Fruit fly (Drosophila melanogaster) whole organism, embryonic: Measurements from ENCODE around the gene spg.

Source experiments
- BEAF-32 ChIP-seq: fragments of 200-800 bp; sonication (Bioruptor generic); optimal IDR thresholded peaks from 3 replicates; lab custom pipeline; 2017; ENCODE audit warnings: missing biosample characterization, missing genetic modification characterization, mild to moderate bottlenecking, moderate library complexity, missing genetic modification reagents
- CG10959 ChIP-seq: fragments of 200-800 bp; sonication (Bioruptor generic); IDR thresholded peaks from 2 replicates; pipeline ENCODE4 v1.3.6; 2022; ENCODE audit warnings: missing biosample characterization, missing genetic modification characterization
- CG11504 ChIP-seq: fragments of 200-800 bp; sonication (Bioruptor generic); optimal IDR thresholded peaks from 3 replicates; lab custom pipeline; 2019; ENCODE audit warnings: missing biosample characterization, mild to moderate bottlenecking, missing genetic modification characterization, moderate library complexity
- CG11723 ChIP-seq: fragments of 200-800 bp; sonication (Bioruptor generic); optimal IDR thresholded peaks from 2 replicates; lab custom pipeline; 2017; ENCODE audit warnings: missing biosample characterization, mild to moderate bottlenecking, missing genetic modification characterization
- CG13123 ChIP-seq: fragments of 200-800 bp; sonication (Bioruptor generic); optimal IDR thresholded peaks from 2 replicates; lab custom pipeline; 2016; ENCODE audit warnings: missing biosample characterization, missing genetic modification characterization
- CG15479 ChIP-seq: fragments of 200-800 bp; sonication (Bioruptor generic); optimal IDR thresholded peaks from 3 replicates; lab custom pipeline; 2019; ENCODE audit warnings: missing biosample characterization, mild to moderate bottlenecking, missing genetic modification characterization, moderate library complexity
- CG17328 ChIP-seq: fragments of 200-800 bp; sonication (Bioruptor generic); IDR thresholded peaks from 2 replicates; pipeline ENCODE4 v1.3.6; 2022; ENCODE audit warnings: missing biosample characterization, missing genetic modification characterization
- CG18262 ChIP-seq: fragments of 200-800 bp; optimal IDR thresholded peaks from 3 replicates; lab custom pipeline; 2019; ENCODE audit warnings: missing biosample characterization, mild to moderate bottlenecking, missing genetic modification characterization, moderate library complexity
- CG3407 ChIP-seq: fragments of 200-800 bp; sonication (Bioruptor generic); optimal IDR thresholded peaks from 2 replicates; lab custom pipeline; 2018; ENCODE audit warnings: missing biosample characterization, mild to moderate bottlenecking, missing genetic modification characterization
- CG43689 ChIP-seq: fragments of 200-800 bp; sonication (Bioruptor generic); IDR thresholded peaks from 2 replicates; pipeline ENCODE4 v1.3.6; 2022; ENCODE audit warnings: missing biosample characterization, missing genetic modification characterization
- CG5180 ChIP-seq: fragments of 200-800 bp; sonication (Bioruptor generic); optimal IDR thresholded peaks from 3 replicates; lab custom pipeline; 2017; ENCODE audit warnings: missing biosample characterization, missing genetic modification characterization, mild to moderate bottlenecking, moderate library complexity, missing genetic modification reagents
- CG6689 ChIP-seq: fragments of 200-800 bp; sonication (Bioruptor generic); IDR thresholded peaks from 2 replicates; pipeline ENCODE4 v1.3.6; 2022; ENCODE audit warnings: missing biosample characterization, missing genetic modification characterization
- CG7357 ChIP-seq: fragments of 200-800 bp; sonication (Bioruptor generic); IDR thresholded peaks from 3 replicates; pipeline ENCODE4 v1.3.6; 2022; ENCODE audit warnings: missing biosample characterization, missing genetic modification characterization
- CG8359 ChIP-seq: fragments of 200-800 bp; sonication (Bioruptor generic); optimal IDR thresholded peaks from 2 replicates; lab custom pipeline; 2017; ENCODE audit warnings: missing biosample characterization, mild to moderate bottlenecking, missing genetic modification characterization, borderline replicate concordance
- CG9215 ChIP-seq: fragments of 200-800 bp; sonication (Bioruptor generic); IDR thresholded peaks from 2 replicates; pipeline ENCODE4 v1.3.6; 2022; ENCODE audit warnings: missing biosample characterization, missing genetic modification characterization
- CG9932 ChIP-seq: fragments of 200-800 bp; sonication (Bioruptor generic); IDR thresholded peaks from 2 replicates; pipeline ENCODE4 v1.3.6; 2022; ENCODE audit warnings: missing biosample characterization, missing genetic modification characterization
- CTCF ChIP-seq: fragments of 200-800 bp; sonication (Bioruptor generic); optimal IDR thresholded peaks from 2 replicates; lab custom pipeline; 2017; ENCODE audit warnings: missing biosample characterization, mild to moderate bottlenecking, missing genetic modification characterization, moderate library complexity
- D19A ChIP-seq: fragments of 200-800 bp; optimal IDR thresholded peaks from 3 replicates; lab custom pipeline; 2019; ENCODE audit warnings: missing biosample characterization, mild to moderate bottlenecking, missing genetic modification characterization, moderate library complexity
- Dip2 ChIP-seq: fragments of 200-800 bp; sonication (Bioruptor generic); IDR thresholded peaks from 2 replicates; pipeline ENCODE4 v1.3.6; 2022; ENCODE audit warnings: missing biosample characterization, missing genetic modification characterization
- Fer1 ChIP-seq: fragments of 200-800 bp; sonication (Bioruptor generic); optimal IDR thresholded peaks from 2 replicates; lab custom pipeline; 2017; ENCODE audit warnings: missing biosample characterization, mild to moderate bottlenecking, missing genetic modification characterization
- Hr51 ChIP-seq, 2 experiments: fragments of 200-800 bp; sonication (Bioruptor generic); optimal IDR thresholded peaks; 2 replicates in 1 of 2; 3 replicates in 1 of 2; lab custom pipeline; 2016 to 2018; ENCODE audit warnings: missing biosample characterization in 2 of 2, missing genetic modification characterization in 2 of 2, mild to moderate bottlenecking in 1 of 2, moderate library complexity in 1 of 2
- Med ChIP-seq: fragments of 200-800 bp; sonication (Bioruptor generic); peaks from one replicate; lab custom pipeline; 2016; ENCODE audit warnings: missing biosample characterization, missing genetic modification characterization, mild to moderate bottlenecking, inconsistent platforms, moderate library complexity
- Mes4 ChIP-seq: fragments of 200-800 bp; sonication (Bioruptor generic); optimal IDR thresholded peaks from 2 replicates; lab custom pipeline; 2016; ENCODE audit warnings: missing biosample characterization, missing genetic modification characterization
- NC2α ChIP-seq: fragments of 200-800 bp; sonication (Bioruptor generic); optimal IDR thresholded peaks from 2 replicates; lab custom pipeline; 2016; ENCODE audit warnings: missing biosample characterization, missing genetic modification characterization
- Optix ChIP-seq: fragments of 200-800 bp; sonication (Bioruptor generic); IDR thresholded peaks from 3 replicates; pipeline ENCODE4 v1.3.6; 2022; ENCODE audit warnings: missing biosample characterization, missing genetic modification characterization
- Pdp1 ChIP-seq, 2 experiments: fragments of 200-800 bp; sonication (Bioruptor generic); optimal IDR thresholded peaks; 3 replicates each; lab custom pipeline; 2016; ENCODE audit warnings: missing biosample characterization in 2 of 2, missing genetic modification characterization in 2 of 2, mild to moderate bottlenecking in 1 of 2, moderate library complexity in 1 of 2
- Scr ChIP-seq: fragments of 200-800 bp; sonication (Bioruptor generic); IDR thresholded peaks from 2 replicates; pipeline ENCODE4 v1.3.6; 2022; ENCODE audit warnings: missing biosample characterization, missing genetic modification characterization; ENCODE audit not compliant: partially characterized antibody
- ase ChIP-seq: fragments of 200-800 bp; sonication (Bioruptor generic); IDR thresholded peaks from 3 replicates; pipeline ENCODE4 v1.3.6; 2022; ENCODE audit warnings: missing biosample characterization, missing genetic modification characterization
- bigmax ChIP-seq: fragments of 200-800 bp; sonication (Bioruptor generic); optimal IDR thresholded peaks from 2 replicates; lab custom pipeline; 2018; ENCODE audit warnings: missing biosample characterization, mild to moderate bottlenecking, missing genetic modification characterization
- crol ChIP-seq: fragments of 200-800 bp; sonication (Bioruptor generic); IDR thresholded peaks from 2 replicates; pipeline ENCODE4 v1.3.6; 2022; ENCODE audit warnings: missing biosample characterization, missing genetic modification characterization
- da ChIP-seq: fragments of 200-800 bp; sonication (Bioruptor generic); optimal IDR thresholded peaks from 2 replicates; lab custom pipeline; 2016; ENCODE audit warnings: missing biosample characterization, missing genetic modification characterization
- ftz-f1 ChIP-seq: fragments of 200-800 bp; sonication (Bioruptor generic); optimal IDR thresholded peaks from 2 replicates; lab custom pipeline; 2016; ENCODE audit warnings: missing biosample characterization, missing genetic modification characterization
- gt ChIP-seq: fragments of 200-800 bp; sonication (Bioruptor generic); IDR thresholded peaks from 2 replicates; pipeline ENCODE4 v1.3.6; 2022; ENCODE audit warnings: missing biosample characterization, missing genetic modification characterization
- ham ChIP-seq: fragments of 200-800 bp; sonication (Bioruptor generic); IDR thresholded peaks from 2 replicates; pipeline ENCODE4 v1.3.6; 2022; ENCODE audit warnings: missing biosample characterization, missing genetic modification characterization
- kah ChIP-seq: fragments of 200-800 bp; sonication (Bioruptor generic); optimal IDR thresholded peaks from 2 replicates; lab custom pipeline; 2018; ENCODE audit warnings: missing biosample characterization, mild to moderate bottlenecking, missing genetic modification characterization
- lab ChIP-seq: fragments of 200-800 bp; sonication (Bioruptor generic); optimal IDR thresholded peaks from 3 replicates; lab custom pipeline; 2017; ENCODE audit warnings: missing biosample characterization, missing genetic modification characterization, mild to moderate bottlenecking, moderate library complexity, missing genetic modification reagents
- mld ChIP-seq: fragments of 200-800 bp; sonication (Bioruptor generic); IDR thresholded peaks from 3 replicates; pipeline ENCODE4 v1.3.6; 2022; ENCODE audit warnings: missing biosample characterization, missing genetic modification characterization; ENCODE audit not compliant: partially characterized antibody
- pan ChIP-seq, 4 experiments: fragments of >200 bp in 3 of 4; fragments of 200-800 bp in 1 of 4; sonication (Bioruptor generic) in 1 of 4; optimal IDR thresholded peaks in 3 of 4; IDR thresholded peaks in 1 of 4; 2 replicates each; pipeline versions ENCODE4 v1.3.6 to Lab custom; 2017 to 2022; ENCODE audit warnings: missing biosample characterization in 2 of 4, missing genetic modification characterization in 2 of 4, mixed read lengths in 1 of 4
- stwl ChIP-seq: fragments of 200-800 bp; sonication (Bioruptor generic); optimal IDR thresholded peaks from 3 replicates; lab custom pipeline; 2018; ENCODE audit warnings: missing biosample characterization, mild to moderate bottlenecking, missing genetic modification characterization, moderate library complexity
- tap ChIP-seq: fragments of 200-800 bp; optimal IDR thresholded peaks from 3 replicates; lab custom pipeline; 2019; ENCODE audit warnings: missing biosample characterization, mild to moderate bottlenecking, missing genetic modification characterization, moderate library complexity
- tgo ChIP-seq: fragments of 200-800 bp; sonication (Bioruptor generic); IDR thresholded peaks from 3 replicates; pipeline ENCODE4 v1.3.6; 2022; ENCODE audit warnings: missing biosample characterization, missing genetic modification characterization
- tll ChIP-seq, 2 experiments: fragments of 200-800 bp in 1 of 2; fragments of >200 bp in 1 of 2; sonication (Bioruptor generic) in 1 of 2; optimal IDR thresholded peaks; 2 replicates each; lab custom pipeline; 2017 to 2019; ENCODE audit warnings: missing biosample characterization in 2 of 2, missing genetic modification characterization in 2 of 2, mild to moderate bottlenecking in 1 of 2, moderate library complexity in 1 of 2
- trem ChIP-seq: fragments of 200-800 bp; optimal IDR thresholded peaks from 3 replicates; lab custom pipeline; 2019; ENCODE audit warnings: missing biosample characterization, mild to moderate bottlenecking, missing genetic modification characterization, moderate library complexity

Gene spg

DNA sequence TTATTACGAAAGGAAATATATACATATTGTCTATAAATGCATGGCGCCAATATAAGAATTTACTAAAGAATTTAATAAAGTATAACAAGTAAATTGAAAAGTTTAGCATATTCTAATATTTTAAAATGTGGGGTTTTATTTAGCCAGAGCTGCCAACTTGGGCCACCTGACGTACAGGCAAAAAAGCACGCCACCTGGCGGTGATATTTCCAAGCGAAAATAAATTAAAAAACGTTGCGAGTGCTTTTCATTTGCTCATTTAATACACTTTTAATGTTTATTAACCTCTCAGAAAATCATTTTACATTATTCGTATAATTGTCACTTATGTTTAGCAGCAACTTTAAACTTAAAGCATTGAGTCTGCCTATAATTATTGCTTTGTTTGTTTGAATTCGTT, 25.3 kb downstream of the spg start:
- peak; percentile 83 for TF ChIP-seq Dip2 (GFP tag; lab: Robert Waterston, UW)
- TF ChIP-seq CTCF (GFP tag; lab: Kevin White, UChicago): peak; percentile 89
- TF ChIP-seq trem (tag; lab: Kevin White, UChicago): peak; percentile 93
- TF ChIP-seq tgo (GFP tag; lab: Robert Waterston, UW): no peak
- peak; percentile 71 for TF ChIP-seq stwl (tag; lab: Kevin White, UChicago)
- TF ChIP-seq Med (GFP tag; lab: Kevin White, UChicago): peak; percentile 24
- TF ChIP-seq CG3407 (GFP tag; lab: Kevin White, UChicago): no peak

DNA sequence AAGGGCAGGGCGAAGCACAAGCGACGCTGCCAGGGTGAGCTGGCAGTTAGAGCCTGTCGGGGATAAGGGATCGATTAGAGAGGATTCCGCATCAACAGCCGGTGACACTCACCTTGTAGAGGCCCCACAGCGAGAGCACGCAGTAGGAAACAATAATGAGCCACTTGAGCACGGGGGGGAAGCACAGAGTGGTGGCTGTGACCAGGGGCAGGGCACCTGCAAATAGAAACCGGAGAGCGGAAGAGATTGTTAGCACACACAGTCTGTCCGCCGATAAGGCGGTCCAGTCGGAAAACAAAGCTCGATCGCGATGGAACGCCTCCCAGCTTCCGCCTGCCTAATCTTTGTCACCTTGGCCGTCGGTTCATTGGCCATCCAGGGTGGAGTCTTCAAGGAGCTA, 27.5 kb downstream of the spg start, which contains the start of gene Nepl17:
Gene Nepl17 (plus strand): TSS at position 301 of the 400 bp plus-strand sequence.
- TF ChIP-seq BEAF-32: no peak
- 0 out of 3 replicates have a peak, but pooled peaks have one; percentile 5 for TF ChIP-seq Optix (GFP tag; lab: Robert Waterston, UW)
- TF ChIP-seq crol: peak; percentile 26; the same call in 1 of the 2 replicates
- peak; percentile 45 for TF ChIP-seq Med (GFP tag; lab: Kevin White, UChicago)
- TF ChIP-seq D19A (tag; lab: Kevin White, UChicago): no peak

DNA sequence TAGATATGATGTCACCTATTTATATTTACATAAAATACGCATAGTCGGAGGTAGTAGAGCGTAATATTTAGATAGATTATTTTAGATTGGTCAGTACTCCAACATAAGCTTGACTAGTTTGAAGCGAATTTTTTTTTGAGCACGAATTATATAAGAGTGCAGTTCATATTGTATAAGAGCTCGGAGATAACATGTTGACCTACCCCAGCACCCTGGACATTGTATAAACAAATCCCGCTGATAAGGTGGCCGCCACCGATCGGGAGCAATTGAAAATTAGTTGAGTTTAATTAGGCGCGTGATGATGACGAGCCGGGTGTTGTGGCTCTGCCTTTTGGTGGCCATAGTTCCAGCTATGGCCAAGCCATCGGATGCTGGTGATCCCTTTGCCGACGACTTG, 30.3 kb downstream of the spg start, which contains the start of gene Nepl18:
Gene Nepl18 (plus strand): TSS at position 277 of the 400 bp plus-strand sequence.
- no peak for TF ChIP-seq CG13123
- TF ChIP-seq CG15479 (GFP tag; lab: Kevin White, UChicago): no peak
- TF ChIP-seq ham: no peak
- TF ChIP-seq CG10959 (GFP tag; lab: Robert Waterston, UW): no peak
- TF ChIP-seq Pdp1 (GFP tag; optimal IDR thresholded peaks at IDR 0.05; lab: Kevin White, UChicago): peak in 1 of 2 experiments; percentile 94
- TF ChIP-seq Mes4 (GFP tag; lab: Kevin White, UChicago): no peak
- no peak for TF ChIP-seq bigmax (GFP tag; lab: Kevin White, UChicago)

DNA sequence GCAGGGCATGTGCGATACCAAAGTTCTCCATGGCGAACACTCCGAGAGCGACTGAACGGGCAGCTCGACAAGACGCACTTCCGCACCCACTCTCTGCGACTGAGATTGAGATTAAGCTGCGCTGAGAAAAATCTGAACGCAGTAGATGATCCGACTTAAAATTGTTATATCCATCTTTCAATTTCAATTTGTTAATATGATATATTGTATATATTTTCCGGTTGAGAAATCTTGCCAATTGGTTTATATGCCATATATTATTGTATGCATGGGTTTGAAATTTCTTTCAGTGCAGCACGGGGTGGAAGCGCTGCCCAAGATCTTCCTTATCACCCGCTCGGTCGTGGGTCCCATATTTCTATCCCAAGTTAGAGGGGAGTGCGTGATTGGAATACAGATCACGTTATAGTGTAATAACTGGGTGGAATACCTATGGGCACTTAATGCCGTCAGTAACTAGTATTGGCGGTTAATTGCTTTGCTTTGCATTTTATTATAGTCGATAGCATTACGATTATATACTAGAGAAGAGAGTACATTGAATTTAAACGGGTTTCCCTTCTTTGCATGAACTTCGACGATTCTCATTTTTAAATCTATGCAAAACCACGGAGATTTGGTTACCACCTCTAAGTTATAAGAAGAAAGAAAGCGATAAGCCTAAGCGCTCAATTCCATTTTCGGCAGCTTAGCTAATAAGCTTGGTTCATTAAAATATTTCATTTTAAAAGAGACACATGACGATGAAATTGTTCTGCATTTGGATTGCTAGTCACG, 35.2 kb downstream of the spg start, which contains the start of the genes Nepl19 and Nepl20:
Gene Nepl19 (minus strand): TSS at position 57 of the 777 bp plus-strand sequence.
Gene Nepl20 (plus strand): TSS at position 727 of the 777 bp plus-strand sequence.
- peak; percentile 67 for TF ChIP-seq tap (tag; lab: Kevin White, UChicago)
- no peak for TF ChIP-seq pan (optimal IDR thresholded peaks at IDR 0.05; lab: Kevin White, UChicago)
- TF ChIP-seq pan (GFP tag; optimal IDR thresholded peaks at IDR 0.05 in 1 of 2, IDR thresholded peaks at IDR 0.05 in 1 of 2): peak in 1 of 2 experiments; percentile 81
- peak; percentile 71 for TF ChIP-seq CG7357 (GFP tag; lab: Robert Waterston, UW)
- peak; percentile 93 for TF ChIP-seq lab (GFP tag; lab: Kevin White, UChicago)
- peak; percentile 28; the same call in 1 of the 2 replicates for TF ChIP-seq CG43689
- TF ChIP-seq CG11723: peak; percentile 57
- TF ChIP-seq Fer1 (GFP tag; lab: Kevin White, UChicago): peak; percentile 87
- peak; percentile 32; the same call in 1 of the 2 replicates for TF ChIP-seq Scr (GFP tag; lab: Robert Waterston, UW)
- peak; percentile 83 for TF ChIP-seq CG11504 (tag; lab: Kevin White, UChicago)
- TF ChIP-seq mld (GFP tag; lab: Robert Waterston, UW): no peak
- TF ChIP-seq ase (GFP tag; lab: Robert Waterston, UW): peak; percentile 82
- peak; percentile 54 for TF ChIP-seq CG5180 (GFP tag; lab: Kevin White, UChicago)
- peak; percentile 84 for TF ChIP-seq CG18262 (tag; lab: Kevin White, UChicago)
- TF ChIP-seq gt (GFP tag; lab: Robert Waterston, UW): peak; percentile 50
- TF ChIP-seq CG6689 (GFP tag; lab: Robert Waterston, UW): peak; percentile 84
- peak in 1 of 2 experiments; percentile 28 for TF ChIP-seq Hr51 (GFP tag; optimal IDR thresholded peaks at IDR 0.05; lab: Kevin White, UChicago)
- peak; percentile 78 for TF ChIP-seq CG17328 (GFP tag; lab: Robert Waterston, UW)
- peak; percentile 55 for TF ChIP-seq CG8359 (GFP tag; lab: Kevin White, UChicago)
- TF ChIP-seq tll (GFP tag; optimal IDR thresholded peaks at IDR 0.05; lab: Kevin White, UChicago): no peak
- TF ChIP-seq kah (GFP tag; lab: Kevin White, UChicago): peak; percentile 49
- peak; percentile 69 for TF ChIP-seq CG9215 (GFP tag; lab: Robert Waterston, UW)
- peak; percentile 58 for TF ChIP-seq CG9932
- peak; percentile 6 for TF ChIP-seq ftz-f1
- no peak for TF ChIP-seq da (GFP tag; lab: Kevin White, UChicago)
- no peak for TF ChIP-seq NC2α (GFP tag; lab: Kevin White, UChicago)
